Worm (Caenorhabditis elegans) whole organism, midembryonic: ENCODE measurements around the gene str-113.

Experiments
- flt-1 ChIP-seq: fragments of 200-800 bp; sonication (Bioruptor generic); IDR thresholded peaks from 2 replicates; pipeline ENCODE4 v1.3.6; 2022; ENCODE audit warnings: missing genetic modification characterization, missing compliant biosample characterization
- klf-2 ChIP-seq: fragments of 200-800 bp; sonication (Bioruptor generic); conservative IDR thresholded peaks from 2 replicates; pipeline ENCODE4 v1.3.6; 2022; ENCODE audit warnings: missing genetic modification reagents, missing genetic modification characterization, missing compliant biosample characterization
- med-1 ChIP-seq: sonication (generic microtip); optimal IDR thresholded peaks from 2 replicates; lab custom pipeline; 2017; ENCODE audit warnings: missing genetic modification characterization, mild to moderate bottlenecking, missing compliant biosample characterization, antibody characterized with exemption, missing genetic modification reagents; ENCODE audit not compliant: insufficient read depth
- ref-1 ChIP-seq: fragments of 200-800 bp; sonication (Bioruptor generic); conservative IDR thresholded peaks from 2 replicates; pipeline ENCODE4 v1.3.6; 2022; ENCODE audit warnings: missing genetic modification reagents, missing genetic modification characterization, missing compliant biosample characterization
- tab-1 ChIP-seq: fragments of 200-800 bp; sonication (Bioruptor generic); IDR thresholded peaks from 2 replicates; pipeline ENCODE4 v1.3.6; 2022; ENCODE audit warnings: missing genetic modification characterization, missing compliant biosample characterization
- ztf-23 ChIP-seq: fragments of 200-800 bp; sonication (Bioruptor generic); IDR thresholded peaks from 2 replicates; pipeline ENCODE4 v1.3.6; 2022; ENCODE audit warnings: missing genetic modification reagents, missing genetic modification characterization, missing compliant biosample characterization
- ztf-29 ChIP-seq: fragments of 200-800 bp; sonication (Bioruptor generic); IDR thresholded peaks from 2 replicates; pipeline ENCODE4 v1.3.6; 2022; ENCODE audit warnings: missing genetic modification reagents, missing genetic modification characterization, missing compliant biosample characterization

- TF ChIP-seq flt-1 = no peak
- no peak for TF ChIP-seq tab-1 (GFP tag; lab: Robert Waterston, UW)
- TF ChIP-seq med-1 = no peak
- no peak for TF ChIP-seq ztf-23 (GFP tag; lab: Robert Waterston, UW)
- no peak for TF ChIP-seq ref-1 (GFP tag; lab: Robert Waterston, UW)
- no peak for TF ChIP-seq ztf-29 (GFP tag; lab: Robert Waterston, UW)
- TF ChIP-seq klf-2 (GFP tag; lab: Robert Waterston, UW) = no peak
These were observed 21.9 kb upstream of the str-113 start for ce11 chrV:3688733-3689132.
